Worm (Caenorhabditis elegans): ENCODE results near the gene srt-41.

ce11 chrV:1794218-1794617, 8.7 kb downstream of the srt-41 start, which contains the start of gene F36H9.1:
- TF ChIP-seq W03F9.2 (tag; optimal IDR thresholded peaks at IDR 0.05) (no peak), him-1 (tag; optimal IDR thresholded peaks at IDR 0.05) (no peak)

Data from whole organism, L4/young adult.